Fruit fly (Drosophila melanogaster) Kc167 (cell line): Measurements from ENCODE around the gene CG33306.

Experiments used
- Myc ChIP-seq: fragments of >200 bp; optimal IDR thresholded peaks from 2 replicates; lab custom pipeline; 2017; ENCODE audit warnings: missing external identifiers
- h ChIP-seq: fragments of >200 bp; optimal IDR thresholded peaks from 3 replicates; lab custom pipeline; 2018; ENCODE audit warnings: missing external identifiers
- psq ChIP-seq: fragments of >200 bp; optimal IDR thresholded peaks from 2 replicates; lab custom pipeline; 2017; ENCODE audit warnings: missing external identifiers

- TF ChIP-seq h (lab: Kevin White, UChicago) (no peak), Myc (lab: Kevin White, UChicago) (no peak), psq (no peak)
Observed at dm6 chr2L:13838647-13839390, 4.7 kb downstream of the CG33306 start.
